Worm (Caenorhabditis elegans): ENCODE results near the gene dhs-25.

dhs-25 gene

DNA sequence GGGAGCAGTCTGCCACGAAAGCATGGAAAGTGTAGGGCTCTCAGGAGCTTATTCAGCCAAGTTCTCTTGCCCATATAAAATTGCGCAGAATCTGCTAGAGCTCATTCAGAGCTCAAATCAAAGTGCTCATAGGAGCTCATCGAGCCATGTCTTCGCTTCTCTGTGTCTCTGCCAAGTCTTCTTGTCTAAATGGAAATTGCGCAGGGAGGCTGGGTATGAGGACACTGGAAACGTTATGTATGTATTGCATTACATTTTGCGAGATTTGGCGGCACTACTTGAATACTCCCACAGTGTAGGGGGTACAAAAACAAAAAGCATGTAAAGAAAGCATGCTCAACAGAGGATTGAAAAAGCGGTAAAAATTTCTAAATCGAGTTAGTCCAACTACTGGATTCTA, 49.2 kb upstream of the dhs-25 start:
- TF ChIP-seq gei-17 (GFP tag; optimal IDR thresholded peaks at IDR 0.05) (peak; percentile 59), dox-1 (GFP tag; IDR thresholded peaks at IDR 0.05) (peak; percentile 31; the same call in 1 of the 2 replicates), F33H1.4 (GFP tag; IDR thresholded peaks at IDR 0.05) (no peak), ztf-22 (GFP tag; optimal IDR thresholded peaks at IDR 0.05) (no peak), egl-44 (GFP tag; IDR thresholded peaks at IDR 0.05) (0 out of 2 replicates have a peak, but pooled peaks have one; percentile 23), cebp-1 (GFP tag; IDR thresholded peaks at IDR 0.05) (no peak), cebp-1 (tag; optimal IDR thresholded peaks at IDR 0.05) (peak; percentile 9), ZK185.1 (tag; optimal IDR thresholded peaks at IDR 0.05; ENCODE audit: poor library complexity, severe bottlenecking) (peak; percentile 8)

DNA sequence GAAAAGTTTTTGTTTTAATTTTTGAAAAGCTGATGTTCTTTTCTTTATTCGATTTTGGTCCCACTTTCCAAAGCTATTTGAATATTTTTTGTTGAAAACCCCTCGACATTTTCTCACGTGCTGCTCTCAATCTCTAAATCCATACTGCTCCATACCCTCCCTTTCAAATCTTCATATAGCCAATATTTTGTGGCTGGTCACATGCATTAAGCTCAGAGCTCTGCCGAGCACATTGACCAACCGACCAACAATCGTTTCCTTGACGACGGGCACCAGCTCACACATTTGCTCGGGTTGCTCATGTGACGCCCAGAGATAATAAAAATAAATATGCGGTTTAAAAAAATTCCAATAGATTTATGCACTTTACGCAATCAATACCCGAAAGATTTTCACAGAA, 47.4 kb upstream of the dhs-25 start:
- TF ChIP-seq ceh-58 (GFP tag; IDR thresholded peaks at IDR 0.05) (no peak), nfya-2 (GFP tag; IDR thresholded peaks at IDR 0.05) (no peak), lin-35 (GFP tag; optimal IDR thresholded peaks at IDR 0.05) (peak in 1 of 3 experiments; percentile 25), snpc-1.1 (tag; optimal IDR thresholded peaks at IDR 0.05; ENCODE audit: insufficient read depth) (no peak), let-607 (tag; optimal IDR thresholded peaks at IDR 0.05) (no peak), K11D2.4 (GFP tag; IDR thresholded peaks at IDR 0.05) (no peak), B0035.1 (tag; optimal IDR thresholded peaks at IDR 0.05) (no peak), cebp-1 (GFP tag; IDR thresholded peaks at IDR 0.05) (no peak), cebp-1 (tag; optimal IDR thresholded peaks at IDR 0.05) (peak; percentile 24), T26A5.8 (tag; optimal IDR thresholded peaks at IDR 0.05) (no peak), lin-26 (GFP tag; IDR thresholded peaks at IDR 0.05) (no peak), athp-1 (tag; optimal IDR thresholded peaks at IDR 0.05) (no peak), dox-1 (GFP tag; IDR thresholded peaks at IDR 0.05) (0 out of 2 replicates have a peak, but pooled peaks have one; percentile 8), F57A8.1 (GFP tag; optimal IDR thresholded peaks at IDR 0.05) (no peak), efl-1 (GFP tag; optimal IDR thresholded peaks at IDR 0.05) (no peak), snpc-1.3 (tag; optimal IDR thresholded peaks at IDR 0.05; ENCODE audit: insufficient read depth) (no peak), nfya-1 (tag; optimal IDR thresholded peaks at IDR 0.05; ENCODE audit: borderline replicate concordance, insufficient read depth) (no peak), dpff-1 (tag; optimal IDR thresholded peaks at IDR 0.05) (no peak), lsl-1 (GFP tag; optimal IDR thresholded peaks at IDR 0.05) (no peak), mxl-1 (tag; optimal IDR thresholded peaks at IDR 0.05) (no peak), sptf-2 (GFP tag; optimal IDR thresholded peaks at IDR 0.05) (no peak), B0019.2 (GFP tag; conservative IDR thresholded peaks at IDR 0.05) (no peak), chd-7 (tag; optimal IDR thresholded peaks at IDR 0.05) (no peak), F57C9.4 (tag; optimal IDR thresholded peaks at IDR 0.05) (no peak)

DNA sequence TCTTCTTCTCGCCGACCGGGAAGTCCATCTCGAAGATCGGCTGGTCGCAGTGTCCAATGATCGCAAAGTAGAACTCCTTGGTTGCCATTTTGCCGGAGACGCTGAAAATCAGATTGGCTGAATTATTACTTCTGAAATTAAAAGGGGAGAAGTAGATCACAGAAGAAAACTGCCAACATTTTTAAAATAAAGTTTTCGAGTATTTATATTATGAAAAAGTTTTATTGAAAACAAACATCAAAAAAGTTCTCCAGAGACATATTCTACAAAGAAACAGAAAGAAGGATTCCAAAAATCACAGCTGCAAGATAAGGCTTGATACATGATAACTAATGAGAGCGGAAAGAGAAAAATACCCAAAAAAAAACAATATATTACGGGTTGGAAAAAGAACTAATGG, 46.2 kb upstream of the dhs-25 start, which contains the start of gene sedl-1:
TSS of gene sedl-1 (minus strand) at position 101 of the 400 bp plus-strand sequence.
- no peak for TF ChIP-seq egl-18 (GFP tag; IDR thresholded peaks at IDR 0.05)
- no peak for TF ChIP-seq zim-3 (tag; optimal IDR thresholded peaks at IDR 0.05)
- TF ChIP-seq ccch-3 (GFP tag; optimal IDR thresholded peaks at IDR 0.05), result no peak
- no peak for TF ChIP-seq rec-8 (tag; optimal IDR thresholded peaks at IDR 0.05)
- no peak for TF ChIP-seq nfya-1 (tag; optimal IDR thresholded peaks at IDR 0.05; ENCODE audit: borderline replicate concordance, insufficient read depth)
- TF ChIP-seq madf-8 (GFP tag; conservative IDR thresholded peaks at IDR 0.05), result no peak
- no peak for TF ChIP-seq nfya-2 (GFP tag; IDR thresholded peaks at IDR 0.05)
- no peak for TF ChIP-seq snpc-3.4 (tag; optimal IDR thresholded peaks at IDR 0.05)
- no peak for TF ChIP-seq egrh-3 (GFP tag; IDR thresholded peaks at IDR 0.05)

All from whole organism, young adult.